Worm (Caenorhabditis elegans) whole organism, L1 larva: ENCODE measurements around the gene VF13D12L.3.
"Not testable (repeated sequence)": the region's sequence is repeated elsewhere in the genome, so short reads cannot be mapped to it uniquely, and the experiment has no call there.

Experiments
- C34B4.2 ChIP-seq: sonication (generic microtip); optimal IDR thresholded peaks from 2 replicates; lab custom pipeline; 2017; ENCODE audit warnings: mild to moderate bottlenecking, missing genetic modification characterization, missing compliant biosample characterization
- F16B12.6 ChIP-seq: fragments of 150-350 bp; optimal IDR thresholded peaks from 2 replicates; lab custom pipeline; 2014; ENCODE audit warnings: missing biosample characterization, missing genetic modification characterization
- ama-1 ChIP-seq: fragments of 150-350 bp; optimal IDR thresholded peaks from 2 replicates; lab custom pipeline; 2014
- ceh-82 ChIP-seq, 3 experiments: fragments of 150-350 bp in 1 of 3; sonication (generic microtip) in 2 of 3; optimal IDR thresholded peaks; 2 replicates each; lab custom pipeline; 2014 to 2017; ENCODE audit warnings: missing biosample characterization in 3 of 3, missing genetic modification characterization in 3 of 3
- ceh-88 ChIP-seq: fragments of 200-800 bp; sonication (Bioruptor generic); IDR thresholded peaks from 2 replicates; pipeline ENCODE4 v1.3.6; 2022; ENCODE audit warnings: missing genetic modification characterization, missing compliant biosample characterization
- ceh-90 ChIP-seq: sonication (generic microtip); optimal IDR thresholded peaks from 2 replicates; lab custom pipeline; 2016; ENCODE audit warnings: missing genetic modification characterization, missing compliant biosample characterization
- ces-1 ChIP-seq: fragments of 150-350 bp; optimal IDR thresholded peaks from 2 replicates; lab custom pipeline; 2014; ENCODE audit warnings: missing biosample characterization, missing genetic modification reagents, missing genetic modification characterization
- dpl-1 ChIP-seq, 3 experiments: fragments of 150-350 bp in 2 of 3; sonication (generic microtip) in 1 of 3; optimal IDR thresholded peaks; 2 replicates each; lab custom pipeline; 2014 to 2017; ENCODE audit warnings: missing biosample characterization in 3 of 3, missing genetic modification characterization in 3 of 3, missing genetic modification reagents in 3 of 3
- efl-1 ChIP-seq, 4 experiments: fragments of 150-350 bp; optimal IDR thresholded peaks in 3 of 4; peaks in 1 of 4; 1 replicate in 1 of 4; 2 replicates in 3 of 4; lab custom pipeline; 2014; ENCODE audit warnings: missing biosample characterization in 2 of 4, missing genetic modification characterization in 2 of 4, missing genetic modification reagents in 2 of 4
- efl-3 ChIP-seq: fragments of 200-800 bp; sonication (Bioruptor generic); optimal IDR thresholded peaks from 2 replicates; lab custom pipeline; 2018; ENCODE audit warnings: mild to moderate bottlenecking, missing genetic modification characterization, missing compliant biosample characterization
- egl-27 ChIP-seq, 2 experiments: fragments of 150-350 bp in 1 of 2; sonication (generic microtip); optimal IDR thresholded peaks; 3 replicates each; lab custom pipeline; 2017 to 2018; ENCODE audit warnings: missing biosample characterization in 2 of 2, missing genetic modification characterization in 2 of 2, missing genetic modification reagents in 2 of 2
- elt-2 ChIP-seq: sonication (generic microtip); optimal IDR thresholded peaks from 2 replicates; lab custom pipeline; 2016; ENCODE audit warnings: missing genetic modification characterization, mild to moderate bottlenecking, inconsistent platforms, missing compliant biosample characterization, missing genetic modification reagents
- grh-1 ChIP-seq: fragments of 200-800 bp; sonication (Bioruptor generic); IDR thresholded peaks from 2 replicates; pipeline ENCODE4 v1.3.6; 2022; ENCODE audit warnings: missing genetic modification reagents, missing genetic modification characterization, missing compliant biosample characterization
- irx-1 ChIP-seq: sonication (generic microtip); optimal IDR thresholded peaks from 2 replicates; lab custom pipeline; 2016; ENCODE audit warnings: missing genetic modification characterization, missing compliant biosample characterization
- lin-15B ChIP-seq: fragments of 150-350 bp; sonication (generic microtip); optimal IDR thresholded peaks from 3 replicates; lab custom pipeline; 2014; ENCODE audit warnings: missing biosample characterization, missing genetic modification characterization
- lin-35 ChIP-seq, 2 experiments: fragments of 150-350 bp; optimal IDR thresholded peaks; 2 replicates each; lab custom pipeline; 2014; ENCODE audit warnings: missing biosample characterization in 2 of 2, missing genetic modification characterization in 2 of 2, missing genetic modification reagents in 2 of 2
- lsy-2 ChIP-seq, 2 experiments: fragments of 150-350 bp; optimal IDR thresholded peaks; 2 replicates each; lab custom pipeline; 2014; ENCODE audit warnings: missing biosample characterization in 2 of 2, missing genetic modification characterization in 2 of 2
- mab-9 ChIP-seq: fragments of 200-800 bp; sonication (Bioruptor generic); IDR thresholded peaks from 2 replicates; pipeline ENCODE4 v1.3.6; 2022; ENCODE audit warnings: missing genetic modification reagents, missing genetic modification characterization, missing compliant biosample characterization
- mdl-1 ChIP-seq, 2 experiments: fragments of 150-350 bp; optimal IDR thresholded peaks; 2 replicates each; lab custom pipeline; 2014 to 2017; ENCODE audit warnings: missing biosample characterization in 2 of 2, missing genetic modification characterization in 2 of 2, inconsistent platforms in 1 of 2
- nhr-11 ChIP-seq: fragments of 150-350 bp; optimal IDR thresholded peaks from 2 replicates; lab custom pipeline; 2014; ENCODE audit warnings: missing biosample characterization, missing genetic modification characterization
- nhr-19 ChIP-seq: fragments of 200-800 bp; sonication (Bioruptor generic); conservative IDR thresholded peaks from 2 replicates; pipeline ENCODE4 v1.3.6; 2022; ENCODE audit warnings: missing genetic modification characterization, missing compliant biosample characterization
- nhr-20 ChIP-seq: sonication (generic microtip); optimal IDR thresholded peaks from 2 replicates; lab custom pipeline; 2016; ENCODE audit warnings: mild to moderate bottlenecking, missing genetic modification characterization, missing compliant biosample characterization
- nhr-237 ChIP-seq: fragments of 150-350 bp; optimal IDR thresholded peaks from 2 replicates; lab custom pipeline; 2014; ENCODE audit warnings: missing biosample characterization, missing genetic modification characterization
- nhr-47 ChIP-seq: sonication (generic microtip); optimal IDR thresholded peaks from 2 replicates; lab custom pipeline; 2016; ENCODE audit warnings: mild to moderate bottlenecking, missing genetic modification characterization, moderate library complexity, missing compliant biosample characterization
- nhr-71 ChIP-seq: sonication (generic microtip); optimal IDR thresholded peaks from 2 replicates; lab custom pipeline; 2016; ENCODE audit warnings: mild to moderate bottlenecking, missing genetic modification characterization, moderate library complexity, missing compliant biosample characterization
- nhr-85 ChIP-seq: sonication (generic microtip); peaks from one replicate; lab custom pipeline; 2016; ENCODE audit warnings: missing genetic modification characterization, inconsistent platforms, missing compliant biosample characterization
- nhr-90 ChIP-seq: sonication (generic microtip); optimal IDR thresholded peaks from 2 replicates; lab custom pipeline; 2016; ENCODE audit warnings: mild to moderate bottlenecking, missing genetic modification characterization, missing compliant biosample characterization; ENCODE audit not compliant: poor library complexity
- pqm-1 ChIP-seq: sonication (generic microtip); optimal IDR thresholded peaks from 3 replicates; lab custom pipeline; 2017; ENCODE audit warnings: missing biosample characterization, missing genetic modification characterization
- snpc-4 ChIP-seq: fragments of 150-350 bp; optimal IDR thresholded peaks from 2 replicates; lab custom pipeline; 2014; ENCODE audit warnings: missing biosample characterization, missing genetic modification characterization
- snu-23 ChIP-seq: sonication (generic microtip); optimal IDR thresholded peaks from 2 replicates; lab custom pipeline; 2016; ENCODE audit warnings: missing genetic modification characterization, missing compliant biosample characterization
- tlp-1 ChIP-seq: fragments of 150-350 bp; optimal IDR thresholded peaks from 2 replicates; lab custom pipeline; 2014; ENCODE audit warnings: missing biosample characterization, missing genetic modification characterization
- unc-30 ChIP-seq: sonication (generic microtip); optimal IDR thresholded peaks from 2 replicates; lab custom pipeline; 2017; ENCODE audit warnings: missing biosample characterization, missing genetic modification characterization
- zag-1 ChIP-seq: fragments of 150-350 bp; optimal IDR thresholded peaks from 2 replicates; lab custom pipeline; 2014; ENCODE audit warnings: missing biosample characterization, missing genetic modification characterization

Gene VF13D12L.3

DNA sequence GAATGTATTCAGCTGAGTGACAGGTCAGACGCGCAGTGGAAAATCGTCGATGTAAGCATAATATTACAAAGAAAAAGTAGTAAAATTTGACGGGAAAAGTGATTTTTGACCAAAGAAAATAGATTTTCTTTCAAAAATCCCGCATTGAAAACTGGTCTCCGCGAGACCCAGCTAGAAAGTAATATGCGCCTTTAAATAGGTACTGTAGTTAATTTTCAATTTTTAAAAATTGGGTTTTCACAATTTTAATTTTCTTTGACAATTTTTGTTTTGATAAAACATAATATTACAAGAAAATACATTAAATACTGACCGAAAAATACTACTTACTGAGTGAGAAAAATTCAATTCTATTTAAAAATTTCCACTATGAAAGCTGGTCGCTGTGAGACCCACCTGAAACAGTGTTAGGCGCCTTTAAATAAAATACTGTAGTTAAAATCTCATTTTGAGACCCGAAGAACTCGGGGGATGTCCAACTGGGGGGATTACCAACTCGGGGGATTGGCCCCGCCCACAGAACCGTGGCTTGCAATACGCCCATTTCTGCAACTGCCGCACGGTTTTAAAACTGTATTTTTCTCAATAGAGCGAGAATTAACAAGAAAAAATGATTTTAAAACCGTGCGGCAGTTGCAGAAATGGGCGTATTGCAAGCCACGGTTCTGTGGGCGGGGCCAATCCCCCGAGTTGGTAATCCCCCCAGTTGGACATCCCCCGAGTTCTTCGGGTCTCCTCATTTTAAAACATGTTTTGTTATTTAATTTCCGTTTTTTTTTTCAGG is 10.5 kb upstream of the VF13D12L.3 start, which contains the start of gene tars-1:
TSS of gene tars-1 (minus strand) at position 497 of the 784 bp plus-strand sequence.
- TF ChIP-seq nhr-71 (tag; lab: Kevin White, UChicago) (peak; percentile 12), nhr-19 (GFP tag; lab: Robert Waterston, UW) (0 out of 2 replicates have a peak, but pooled peaks have one; percentile 11), lsy-2 (tag; optimal IDR thresholded peaks at IDR 0.05; lab: Kevin White, UChicago) (peak in 1 of 2 experiments; percentile 14), snu-23 (GFP tag; lab: Kevin White, UChicago) (peak; percentile 6), efl-1 (GFP tag; optimal IDR thresholded peaks at IDR 0.05 in 1 of 2; lab: Kevin White, UChicago) (peak in 1 of 2 experiments; percentile 23), nhr-90 (tag; lab: Kevin White, UChicago) (peak; percentile 10), lin-35 (GFP tag; optimal IDR thresholded peaks at IDR 0.05; lab: Kevin White, UChicago) (peak in 1 of 2 experiments; percentile 23)
- not testable (repeated sequence) for TF ChIP-seq efl-1 (optimal IDR thresholded peaks at IDR 0.05; lab: Kevin White, UChicago)

DNA sequence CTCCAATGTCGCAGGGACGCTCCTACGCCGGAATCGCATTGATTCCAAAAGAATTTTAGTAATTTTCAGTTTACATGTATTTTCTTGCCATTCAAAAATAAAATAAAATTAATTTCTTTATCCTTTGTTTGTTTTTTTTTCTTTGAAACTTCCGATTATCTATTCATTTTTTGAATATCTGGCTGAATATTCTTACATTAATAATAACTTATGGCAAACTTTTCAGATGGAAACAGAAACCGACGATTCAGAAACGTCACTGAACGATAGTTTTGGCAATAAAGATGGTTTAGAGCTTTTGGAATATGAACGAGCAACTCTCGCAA is 9.9 kb upstream of the VF13D12L.3 start, which contains the start of gene xpf-1:
TSS of gene xpf-1 (plus strand) at position 227 of the 326 bp plus-strand sequence.
- TF ChIP-seq nhr-237 (tag; lab: Kevin White, UChicago) = no peak
- TF ChIP-seq nhr-11 = no peak
- no peak for TF ChIP-seq ces-1 (GFP tag; lab: Kevin White, UChicago)
- no peak for TF ChIP-seq unc-30
- TF ChIP-seq grh-1 (GFP tag; lab: Robert Waterston, UW) = no peak
- no peak for TF ChIP-seq F16B12.6
- TF ChIP-seq ama-1 (lab: Kevin White, UChicago) = no peak
- no peak for TF ChIP-seq irx-1
- TF ChIP-seq zag-1 (tag; lab: Kevin White, UChicago) = no peak
- TF ChIP-seq lin-15B (tag; lab: Kevin White, UChicago) = no peak
- no peak for TF ChIP-seq C34B4.2 (tag; lab: Kevin White, UChicago)
- no peak for TF ChIP-seq nhr-19 (GFP tag; lab: Robert Waterston, UW)
- no peak for TF ChIP-seq elt-2 (tag; lab: Kevin White, UChicago)
- TF ChIP-seq dpl-1 (GFP tag; optimal IDR thresholded peaks at IDR 0.05; lab: Kevin White, UChicago) = no peak
- TF ChIP-seq nhr-20 (tag; lab: Kevin White, UChicago) = no peak
- TF ChIP-seq lsy-2 (tag; optimal IDR thresholded peaks at IDR 0.05; lab: Kevin White, UChicago) = no peak
- no peak for TF ChIP-seq snpc-4 (tag; lab: Kevin White, UChicago)
- no peak for TF ChIP-seq ceh-82 (tag; optimal IDR thresholded peaks at IDR 0.05; lab: Kevin White, UChicago)
- TF ChIP-seq, all 84 proteins: peak for 0

DNA sequence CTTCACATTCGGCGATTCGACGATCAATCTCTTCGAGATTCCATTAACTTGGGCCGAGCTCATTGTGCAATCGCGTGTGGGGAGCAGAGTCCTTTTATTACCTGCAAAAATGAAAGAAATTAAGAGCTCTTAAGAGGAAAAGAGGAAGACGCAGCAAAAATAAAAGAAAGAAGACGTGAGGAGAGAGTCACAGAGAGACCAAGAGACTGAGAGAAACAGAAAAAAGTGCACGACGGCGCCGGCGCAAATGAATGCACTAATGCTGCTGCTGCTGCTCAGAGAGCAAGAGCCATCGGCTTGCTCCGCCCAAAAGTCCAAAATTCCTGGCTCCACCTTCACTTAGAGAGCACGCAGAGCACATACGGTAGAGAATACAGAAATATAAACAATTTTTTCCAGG is 5.6 kb upstream of the VF13D12L.3 start, which contains the start of gene inos-1:
TSS of gene inos-1 (minus strand) at position 101 of the 400 bp plus-strand sequence.
- TF ChIP-seq egl-27 (tag; optimal IDR thresholded peaks at IDR 0.05; lab: Kevin White, UChicago) (no peak), mab-9 (GFP tag; lab: Robert Waterston, UW) (no peak), pqm-1 (tag; lab: Kevin White, UChicago) (no peak), nhr-85 (tag; lab: Kevin White, UChicago) (no peak), ceh-90 (no peak)

DNA sequence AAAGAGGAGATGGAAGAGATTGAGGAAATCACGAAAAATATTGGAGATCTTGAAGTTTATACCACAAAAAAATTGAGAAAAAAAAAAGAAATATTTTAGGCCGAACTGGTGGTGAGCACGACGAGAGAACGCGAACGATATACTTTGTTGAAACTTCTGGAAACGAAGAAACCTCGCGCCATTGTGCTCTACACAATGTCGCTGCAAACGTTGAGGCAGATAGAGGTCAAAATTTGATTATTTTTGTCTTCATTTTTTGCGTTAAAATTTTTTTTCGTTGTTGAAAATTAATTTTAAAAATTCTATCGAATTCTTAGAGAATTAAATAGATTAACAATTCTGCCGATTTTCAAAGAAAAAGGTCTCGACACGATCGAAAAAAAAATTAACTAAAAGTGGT is 5.2 kb upstream of the VF13D12L.3 start:
- no peak for TF ChIP-seq nhr-90 (tag; lab: Kevin White, UChicago)
- TF ChIP-seq efl-1 (optimal IDR thresholded peaks at IDR 0.05; lab: Kevin White, UChicago) = no peak
- TF ChIP-seq efl-1 (GFP tag; optimal IDR thresholded peaks at IDR 0.05 in 1 of 2; lab: Kevin White, UChicago) = no peak
- no peak for TF ChIP-seq dpl-1 (GFP tag; optimal IDR thresholded peaks at IDR 0.05; lab: Kevin White, UChicago)
- TF ChIP-seq nhr-237 (tag; lab: Kevin White, UChicago) = no peak
- no peak for TF ChIP-seq nhr-47
- TF ChIP-seq tlp-1 = no peak
- no peak for TF ChIP-seq efl-3 (GFP tag; lab: Kevin White, UChicago)
- no peak for TF ChIP-seq mdl-1 (tag; optimal IDR thresholded peaks at IDR 0.05; lab: Kevin White, UChicago)
- TF ChIP-seq ceh-88 (GFP tag; lab: Robert Waterston, UW) = no peak
- TF ChIP-seq grh-1 (GFP tag; lab: Robert Waterston, UW) = no peak
